Fruit fly (Drosophila melanogaster) whole organism, embryonic: ENCODE measurements around the gene Rh5.
A peak's percentile ranks its signal among the peaks of the same experiment; 100 is the strongest.

Experiments used
- Bgb ChIP-seq: fragments of 200-800 bp; sonication (Bioruptor generic); IDR thresholded peaks from 2 replicates; pipeline ENCODE4 v1.3.6; 2022; ENCODE audit warnings: missing biosample characterization, missing genetic modification characterization; ENCODE audit not compliant: partially characterized antibody
- CG10147 ChIP-seq: fragments of 200-800 bp; sonication (Bioruptor generic); optimal IDR thresholded peaks from 2 replicates; lab custom pipeline; 2019; ENCODE audit warnings: missing biosample characterization, mild to moderate bottlenecking, missing genetic modification characterization, moderate library complexity
- CG1024 ChIP-seq: fragments of 200-800 bp; sonication (Bioruptor generic); IDR thresholded peaks from 2 replicates; pipeline ENCODE4 v1.3.6; 2022; ENCODE audit warnings: missing biosample characterization, missing genetic modification characterization
- CG10431 ChIP-seq: fragments of 200-800 bp; sonication (Bioruptor generic); optimal IDR thresholded peaks from 3 replicates; lab custom pipeline; 2018; ENCODE audit warnings: missing biosample characterization, mild to moderate bottlenecking, missing genetic modification characterization
- CG17359 ChIP-seq: fragments of 200-800 bp; sonication (Bioruptor generic); optimal IDR thresholded peaks from 3 replicates; lab custom pipeline; 2018; ENCODE audit warnings: missing biosample characterization, mild to moderate bottlenecking, missing genetic modification characterization, moderate library complexity
- CG18262 ChIP-seq: fragments of 200-800 bp; optimal IDR thresholded peaks from 3 replicates; lab custom pipeline; 2019; ENCODE audit warnings: missing biosample characterization, mild to moderate bottlenecking, missing genetic modification characterization, moderate library complexity
- CG2116 ChIP-seq: fragments of 200-800 bp; sonication (Bioruptor generic); optimal IDR thresholded peaks from 3 replicates; lab custom pipeline; 2018; ENCODE audit warnings: missing biosample characterization, mild to moderate bottlenecking, missing genetic modification characterization
- CG2712 ChIP-seq: fragments of 200-800 bp; optimal IDR thresholded peaks from 3 replicates; lab custom pipeline; 2019; ENCODE audit warnings: missing biosample characterization, mild to moderate bottlenecking, missing genetic modification characterization, moderate library complexity
- CG3281 ChIP-seq: fragments of 200-800 bp; sonication (Bioruptor generic); optimal IDR thresholded peaks from 3 replicates; lab custom pipeline; 2017; ENCODE audit warnings: missing biosample characterization, mild to moderate bottlenecking, missing genetic modification characterization
- CG43689 ChIP-seq: fragments of 200-800 bp; sonication (Bioruptor generic); IDR thresholded peaks from 2 replicates; pipeline ENCODE4 v1.3.6; 2022; ENCODE audit warnings: missing biosample characterization, missing genetic modification characterization
- CG4820 ChIP-seq: fragments of 200-800 bp; sonication (Bioruptor generic); optimal IDR thresholded peaks from 3 replicates; lab custom pipeline; 2016; ENCODE audit warnings: missing biosample characterization, missing genetic modification characterization
- CG5245 ChIP-seq: fragments of 200-800 bp; sonication (Bioruptor generic); optimal IDR thresholded peaks from 3 replicates; lab custom pipeline; 2016; ENCODE audit warnings: missing biosample characterization, missing genetic modification characterization
- CG6689 ChIP-seq: fragments of 200-800 bp; sonication (Bioruptor generic); IDR thresholded peaks from 2 replicates; pipeline ENCODE4 v1.3.6; 2022; ENCODE audit warnings: missing biosample characterization, missing genetic modification characterization
- CG6854 ChIP-seq: fragments of 200-800 bp; sonication (Bioruptor generic); optimal IDR thresholded peaks from 3 replicates; lab custom pipeline; 2017; ENCODE audit warnings: missing biosample characterization, mild to moderate bottlenecking, missing genetic modification characterization
- CG7357 ChIP-seq: fragments of 200-800 bp; sonication (Bioruptor generic); IDR thresholded peaks from 3 replicates; pipeline ENCODE4 v1.3.6; 2022; ENCODE audit warnings: missing biosample characterization, missing genetic modification characterization
- CG8924 ChIP-seq: fragments of 200-800 bp; optimal IDR thresholded peaks from 3 replicates; lab custom pipeline; 2019; ENCODE audit warnings: missing biosample characterization, mild to moderate bottlenecking, missing genetic modification characterization, moderate library complexity
- CG9215 ChIP-seq: fragments of 200-800 bp; sonication (Bioruptor generic); IDR thresholded peaks from 2 replicates; pipeline ENCODE4 v1.3.6; 2022; ENCODE audit warnings: missing biosample characterization, missing genetic modification characterization
- CG9727 ChIP-seq: fragments of 200-800 bp; sonication (Bioruptor generic); optimal IDR thresholded peaks from 3 replicates; lab custom pipeline; 2017; ENCODE audit warnings: missing biosample characterization, mild to moderate bottlenecking, missing genetic modification characterization
- CG9817 ChIP-seq: fragments of 200-800 bp; sonication (Bioruptor generic); optimal IDR thresholded peaks from 2 replicates; lab custom pipeline; 2018; ENCODE audit warnings: missing biosample characterization, mild to moderate bottlenecking, missing genetic modification characterization, moderate library complexity
- CG9932 ChIP-seq: fragments of 200-800 bp; sonication (Bioruptor generic); IDR thresholded peaks from 2 replicates; pipeline ENCODE4 v1.3.6; 2022; ENCODE audit warnings: missing biosample characterization, missing genetic modification characterization
- Deaf1 ChIP-seq: fragments of 200-800 bp; optimal IDR thresholded peaks from 3 replicates; lab custom pipeline; 2019; ENCODE audit warnings: missing biosample characterization, mild to moderate bottlenecking, missing genetic modification characterization, moderate library complexity
- Dll ChIP-seq: fragments of 200-800 bp; sonication (Bioruptor generic); IDR thresholded peaks from 4 replicates; pipeline ENCODE4 v1.3.6; 2022; ENCODE audit warnings: missing biosample characterization, missing genetic modification characterization; ENCODE audit not compliant: partially characterized antibody
- Fer1 ChIP-seq: fragments of 200-800 bp; sonication (Bioruptor generic); optimal IDR thresholded peaks from 2 replicates; lab custom pipeline; 2017; ENCODE audit warnings: missing biosample characterization, mild to moderate bottlenecking, missing genetic modification characterization
- Fer2 ChIP-seq: fragments of 200-800 bp; sonication (Bioruptor generic); optimal IDR thresholded peaks from 2 replicates; lab custom pipeline; 2018; ENCODE audit warnings: missing biosample characterization, mild to moderate bottlenecking, missing genetic modification characterization, moderate library complexity
- HLH3B ChIP-seq: fragments of 200-800 bp; sonication (Bioruptor generic); IDR thresholded peaks from 2 replicates; pipeline ENCODE4 v1.3.6; 2022; ENCODE audit warnings: missing biosample characterization, missing genetic modification characterization
- Hmr ChIP-seq: fragments of 200-800 bp; sonication (Bioruptor generic); optimal IDR thresholded peaks from 3 replicates; lab custom pipeline; 2017; ENCODE audit warnings: mild to moderate bottlenecking, missing biosample characterization, missing genetic modification reagents, missing genetic modification characterization
- Jarid2 ChIP-seq: fragments of 200-800 bp; sonication (Bioruptor generic); optimal IDR thresholded peaks from 3 replicates; lab custom pipeline; 2017; ENCODE audit warnings: mild to moderate bottlenecking, missing biosample characterization, missing genetic modification reagents, missing genetic modification characterization
- Kr ChIP-seq: fragments of 200-800 bp; sonication (Bioruptor generic); optimal IDR thresholded peaks from 2 replicates; lab custom pipeline; 2017; ENCODE audit warnings: missing biosample characterization, mild to moderate bottlenecking, missing genetic modification characterization
- Med ChIP-seq: fragments of 200-800 bp; sonication (Bioruptor generic); peaks from one replicate; lab custom pipeline; 2016; ENCODE audit warnings: missing biosample characterization, missing genetic modification characterization, mild to moderate bottlenecking, inconsistent platforms, moderate library complexity
- Pdp1 ChIP-seq, 2 experiments: fragments of 200-800 bp; sonication (Bioruptor generic); optimal IDR thresholded peaks; 3 replicates each; lab custom pipeline; 2016; ENCODE audit warnings: missing biosample characterization in 2 of 2, missing genetic modification characterization in 2 of 2, mild to moderate bottlenecking in 1 of 2, moderate library complexity in 1 of 2
- Side ChIP-seq: fragments of 200-800 bp; sonication (Bioruptor generic); optimal IDR thresholded peaks from 2 replicates; lab custom pipeline; 2016; ENCODE audit warnings: missing biosample characterization, missing genetic modification characterization
- Six4 ChIP-seq: fragments of 200-800 bp; sonication (Bioruptor generic); optimal IDR thresholded peaks from 2 replicates; lab custom pipeline; 2016; ENCODE audit warnings: missing biosample characterization, missing genetic modification characterization
- Sry-δ ChIP-seq: fragments of 200-800 bp; sonication (Bioruptor generic); optimal IDR thresholded peaks from 2 replicates; lab custom pipeline; 2016; ENCODE audit warnings: missing biosample characterization, missing genetic modification characterization
- chinmo ChIP-seq: fragments of 200-800 bp; sonication (Bioruptor generic); IDR thresholded peaks from 4 replicates; pipeline ENCODE4 v1.3.6; 2022; ENCODE audit warnings: missing biosample characterization, missing genetic modification characterization; ENCODE audit not compliant: partially characterized antibody
- chn ChIP-seq: fragments of 200-800 bp; sonication (Bioruptor generic); optimal IDR thresholded peaks from 2 replicates; lab custom pipeline; 2016; ENCODE audit warnings: missing biosample characterization, missing genetic modification characterization
- cwo ChIP-seq: fragments of 200-800 bp; sonication (Bioruptor generic); optimal IDR thresholded peaks from 3 replicates; lab custom pipeline; 2017; ENCODE audit warnings: missing biosample characterization, missing genetic modification characterization, mild to moderate bottlenecking, moderate library complexity, missing genetic modification reagents
- dimm ChIP-seq: fragments of 200-800 bp; sonication (Bioruptor generic); IDR thresholded peaks from 2 replicates; pipeline ENCODE4 v1.3.6; 2022; ENCODE audit warnings: missing biosample characterization, missing genetic modification characterization
- dm ChIP-seq: fragments of 200-800 bp; sonication (Bioruptor generic); optimal IDR thresholded peaks from 3 replicates; lab custom pipeline; 2016; ENCODE audit warnings: missing biosample characterization, missing genetic modification characterization
- fd64A ChIP-seq: fragments of 200-800 bp; sonication (Bioruptor generic); optimal IDR thresholded peaks from 3 replicates; lab custom pipeline; 2018; ENCODE audit warnings: missing biosample characterization, mild to moderate bottlenecking, missing genetic modification characterization
- lbe ChIP-seq: fragments of 200-800 bp; sonication (Bioruptor generic); optimal IDR thresholded peaks from 2 replicates; lab custom pipeline; 2016; ENCODE audit warnings: missing biosample characterization, mild to moderate bottlenecking, missing genetic modification characterization
- lilli ChIP-seq: fragments of 200-800 bp; sonication (Bioruptor generic); optimal IDR thresholded peaks from 3 replicates; lab custom pipeline; 2016; ENCODE audit warnings: missing biosample characterization, missing genetic modification characterization
- pzg ChIP-seq: fragments of 200-800 bp; sonication (Bioruptor generic); optimal IDR thresholded peaks from 3 replicates; lab custom pipeline; 2018; ENCODE audit warnings: missing biosample characterization, mild to moderate bottlenecking, missing genetic modification characterization, moderate library complexity
- sd ChIP-seq: fragments of 200-800 bp; sonication (Bioruptor generic); optimal IDR thresholded peaks from 3 replicates; lab custom pipeline; 2018; ENCODE audit warnings: missing biosample characterization, mild to moderate bottlenecking, missing genetic modification characterization, moderate library complexity
- sr ChIP-seq: fragments of 200-800 bp; sonication (Bioruptor generic); IDR thresholded peaks from 3 replicates; pipeline ENCODE4 v1.3.6; 2022; ENCODE audit warnings: missing biosample characterization, missing genetic modification characterization
- tio ChIP-seq: fragments of 200-800 bp; sonication (Bioruptor generic); optimal IDR thresholded peaks from 2 replicates; lab custom pipeline; 2017; ENCODE audit warnings: missing biosample characterization, missing genetic modification characterization, inconsistent platforms
- trem ChIP-seq: fragments of 200-800 bp; optimal IDR thresholded peaks from 3 replicates; lab custom pipeline; 2019; ENCODE audit warnings: missing biosample characterization, mild to moderate bottlenecking, missing genetic modification characterization, moderate library complexity
- z ChIP-seq: fragments of 200-800 bp; sonication (Bioruptor generic); IDR thresholded peaks from 3 replicates; pipeline ENCODE4 v1.3.6; 2022; ENCODE audit warnings: missing biosample characterization, missing genetic modification characterization
- zf30C ChIP-seq: fragments of 200-800 bp; sonication (Bioruptor generic); optimal IDR thresholded peaks from 3 replicates; lab custom pipeline; 2018; ENCODE audit warnings: missing biosample characterization, mild to moderate bottlenecking, missing genetic modification characterization
- zfh1 ChIP-seq: fragments of 200-800 bp; sonication (Bioruptor generic); IDR thresholded peaks from 3 replicates; pipeline ENCODE4 v1.3.6; 2022; ENCODE audit warnings: missing biosample characterization, missing genetic modification characterization
- zfh2 ChIP-seq: fragments of 200-800 bp; sonication (Bioruptor generic); optimal IDR thresholded peaks from 2 replicates; lab custom pipeline; 2016; ENCODE audit warnings: missing biosample characterization, missing genetic modification characterization

Gene Rh5

dm6 chr2L:12055837-12056388 lies 48.0 kb downstream of the Rh5 start, which contains the start of the genes JhI-21, RpL7-like and CG34164 (continued):
- TF ChIP-seq CG10431 (GFP tag; lab: Kevin White, UChicago) (no peak), lbe (GFP tag; lab: Kevin White, UChicago) (peak; percentile 69), cwo (GFP tag; lab: Kevin White, UChicago) (peak; percentile 71), pzg (GFP tag; lab: Kevin White, UChicago) (peak; percentile 86), Jarid2 (GFP tag; lab: Kevin White, UChicago) (peak; percentile 77), Dll (GFP tag; lab: Robert Waterston, UW) (peak; percentile 76; the same call in 3 of the 4 replicates), Deaf1 (no peak), CG7357 (GFP tag; lab: Robert Waterston, UW) (no peak), CG9727 (GFP tag; lab: Kevin White, UChicago) (no peak), CG1024 (GFP tag; lab: Robert Waterston, UW) (peak; percentile 35; the same call in 1 of the 2 replicates), zfh1 (GFP tag; lab: Robert Waterston, UW) (peak; percentile 30; the same call in 1 of the 3 replicates), dm (peak; percentile 88), CG9932 (GFP tag; lab: Robert Waterston, UW) (no peak), CG9215 (GFP tag; lab: Robert Waterston, UW) (no peak), Fer1 (GFP tag; lab: Kevin White, UChicago) (no peak), fd64A (GFP tag; lab: Kevin White, UChicago) (no peak), trem (peak; percentile 69), Pdp1 (GFP tag; optimal IDR thresholded peaks at IDR 0.05; lab: Kevin White, UChicago) (peak in 1 of 2 experiments; percentile 51), dimm (GFP tag; lab: Robert Waterston, UW) (no peak), CG3281 (peak; percentile 6), CG4820 (no peak), z (peak; percentile 73; the same call in 2 of the 3 replicates), CG6689 (no peak), chn (GFP tag; lab: Kevin White, UChicago) (no peak), zf30C (GFP tag; lab: Kevin White, UChicago) (no peak), HLH3B (GFP tag; lab: Robert Waterston, UW) (no peak), sr (GFP tag; lab: Robert Waterston, UW) (no peak), sd (tag; lab: Kevin White, UChicago) (peak; percentile 49), Med (peak; percentile 71), lilli (GFP tag; lab: Kevin White, UChicago) (no peak), Fer2 (tag; lab: Kevin White, UChicago) (no peak), CG8924 (peak; percentile 35), CG2712 (tag; lab: Kevin White, UChicago) (peak; percentile 14), chinmo (GFP tag; lab: Robert Waterston, UW) (peak; percentile 88; the same call in 2 of the 4 replicates), Sry-δ (GFP tag; lab: Kevin White, UChicago) (peak; percentile 95), Kr (GFP tag; lab: Kevin White, UChicago) (no peak), CG5245 (GFP tag; lab: Kevin White, UChicago) (no peak), CG18262 (tag; lab: Kevin White, UChicago) (peak; percentile 21), CG2116 (GFP tag; lab: Kevin White, UChicago) (peak; percentile 93), CG17359 (tag; lab: Kevin White, UChicago) (peak; percentile 18), CG10147 (GFP tag; lab: Kevin White, UChicago) (peak; percentile 28), Bgb (GFP tag; lab: Robert Waterston, UW) (peak; percentile 74), Hmr (GFP tag; lab: Kevin White, UChicago) (no peak), CG43689 (no peak), Side (GFP tag; lab: Kevin White, UChicago) (peak; percentile 12), CG9817 (tag; lab: Kevin White, UChicago) (no peak), tio (no peak), zfh2 (GFP tag; lab: Kevin White, UChicago) (no peak), CG6854 (GFP tag; lab: Kevin White, UChicago) (peak; percentile 30), Six4 (GFP tag; lab: Kevin White, UChicago) (no peak)
